Fruit fly (Drosophila melanogaster): ENCODE data around the gene tal-2A.

dm6 chr3R:13833515-13833914 is 20.6 kb downstream of the tal-2A start:
- no peak for TF ChIP-seq Sox15 (GFP tag; optimal IDR thresholded peaks at IDR 0.05)
- TF ChIP-seq fkh (GFP tag; optimal IDR thresholded peaks at IDR 0.05): no peak
- TF ChIP-seq CG8319 (GFP tag; optimal IDR thresholded peaks at IDR 0.05): no peak
- TF ChIP-seq CG11762 (GFP tag; optimal IDR thresholded peaks at IDR 0.05; ENCODE audit: insufficient read depth): no peak
- TF ChIP-seq fd59A (GFP tag; optimal IDR thresholded peaks at IDR 0.05): no peak
- TF ChIP-seq achi (GFP tag; optimal IDR thresholded peaks at IDR 0.05): no peak
- TF ChIP-seq dsx (GFP tag; optimal IDR thresholded peaks at IDR 0.05; ENCODE audit: poor library complexity, severe bottlenecking): no peak
- no peak for TF ChIP-seq CG10669 (GFP tag; optimal IDR thresholded peaks at IDR 0.05)
